Fruit fly (Drosophila melanogaster) whole organism, prepupa: Measurements from ENCODE around the gene Mcm2.

ENCODE experiments used
- Blimp-1 ChIP-seq: fragments of 200-800 bp; sonication (Bioruptor generic); optimal IDR thresholded peaks from 3 replicates; lab custom pipeline; 2017; ENCODE audit warnings: missing biosample characterization, missing genetic modification characterization, mild to moderate bottlenecking, moderate library complexity, missing genetic modification reagents
- CG10631 ChIP-seq: fragments of 200-800 bp; sonication (Bioruptor generic); optimal IDR thresholded peaks from 2 replicates; lab custom pipeline; 2016; ENCODE audit warnings: missing biosample characterization, missing genetic modification characterization
- CG10669 ChIP-seq: fragments of 200-800 bp; sonication (Bioruptor generic); optimal IDR thresholded peaks from 3 replicates; lab custom pipeline; 2018; ENCODE audit warnings: missing biosample characterization, mild to moderate bottlenecking, missing genetic modification characterization, moderate library complexity
- CG11294 ChIP-seq: fragments of 200-800 bp; sonication (Bioruptor generic); IDR thresholded peaks from 2 replicates; pipeline ENCODE4 v1.3.6; 2022; ENCODE audit warnings: missing biosample characterization, missing genetic modification characterization
- CG16779 ChIP-seq: fragments of 200-800 bp; sonication (Bioruptor generic); optimal IDR thresholded peaks from 3 replicates; lab custom pipeline; 2017; ENCODE audit warnings: missing biosample characterization, mild to moderate bottlenecking, missing genetic modification characterization
- CG3032 ChIP-seq: fragments of 200-800 bp; optimal IDR thresholded peaks from 2 replicates; lab custom pipeline; 2019; ENCODE audit warnings: missing biosample characterization, mild to moderate bottlenecking, missing genetic modification characterization, moderate library complexity
- CG31627 ChIP-seq: fragments of 200-800 bp; sonication (Bioruptor generic); optimal IDR thresholded peaks from 3 replicates; lab custom pipeline; 2016; ENCODE audit warnings: missing biosample characterization, missing genetic modification characterization
- CG32006 ChIP-seq: fragments of 200-800 bp; sonication (Bioruptor generic); optimal IDR thresholded peaks from 3 replicates; lab custom pipeline; 2017; ENCODE audit warnings: missing biosample characterization, mild to moderate bottlenecking, missing genetic modification characterization
- CG34406 ChIP-seq: fragments of 200-800 bp; sonication (Bioruptor generic); optimal IDR thresholded peaks from 3 replicates; lab custom pipeline; 2016; ENCODE audit warnings: missing biosample characterization, missing genetic modification characterization
- CG4318 ChIP-seq: fragments of 200-800 bp; sonication (Bioruptor generic); optimal IDR thresholded peaks from 3 replicates; lab custom pipeline; 2017; ENCODE audit warnings: missing biosample characterization, mild to moderate bottlenecking, missing genetic modification characterization
- CG6792 ChIP-seq: fragments of 200-800 bp; sonication (Bioruptor generic); optimal IDR thresholded peaks from 3 replicates; lab custom pipeline; 2016; ENCODE audit warnings: missing biosample characterization, missing genetic modification characterization
- CG6808 ChIP-seq: fragments of 200-800 bp; sonication (Bioruptor generic); optimal IDR thresholded peaks from 3 replicates; lab custom pipeline; 2017; ENCODE audit warnings: missing biosample characterization, missing genetic modification characterization, mild to moderate bottlenecking, moderate library complexity, missing genetic modification reagents
- CG6854 ChIP-seq: fragments of 200-800 bp; sonication (Bioruptor generic); optimal IDR thresholded peaks from 2 replicates; lab custom pipeline; 2017; ENCODE audit warnings: missing biosample characterization, mild to moderate bottlenecking, missing genetic modification characterization
- CG7368 ChIP-seq: fragments of 200-800 bp; sonication (Bioruptor generic); optimal IDR thresholded peaks from 3 replicates; lab custom pipeline; 2016; ENCODE audit warnings: missing biosample characterization, missing genetic modification characterization
- CG8119 ChIP-seq: fragments of 200-800 bp; sonication (Bioruptor generic); IDR thresholded peaks from 3 replicates; pipeline ENCODE4 v1.3.6; 2022; ENCODE audit warnings: missing biosample characterization, missing genetic modification characterization
- CG8632 ChIP-seq: fragments of 200-800 bp; sonication (Bioruptor generic); optimal IDR thresholded peaks from 3 replicates; lab custom pipeline; 2016; ENCODE audit warnings: missing biosample characterization, missing genetic modification characterization
- Eip75B ChIP-seq: fragments of 200-800 bp; sonication (Bioruptor generic); optimal IDR thresholded peaks from 3 replicates; lab custom pipeline; 2016; ENCODE audit warnings: missing biosample characterization, missing genetic modification characterization
- Eip78C ChIP-seq: fragments of 200-800 bp; sonication (Bioruptor generic); peaks from one replicate; lab custom pipeline; 2016; ENCODE audit warnings: missing biosample characterization, missing genetic modification characterization
- Eip93F ChIP-seq: fragments of 200-800 bp; sonication (Bioruptor generic); optimal IDR thresholded peaks from 2 replicates; lab custom pipeline; 2016; ENCODE audit warnings: missing biosample characterization, mild to moderate bottlenecking, missing genetic modification characterization
- Ets21C ChIP-seq: fragments of 200-800 bp; sonication (Bioruptor generic); optimal IDR thresholded peaks from 3 replicates; lab custom pipeline; 2016; ENCODE audit warnings: missing biosample characterization, missing genetic modification characterization
- Gug ChIP-seq: fragments of 200-800 bp; sonication (Bioruptor generic); IDR thresholded peaks from 2 replicates; pipeline ENCODE4 v1.3.6; 2022; ENCODE audit warnings: missing biosample characterization, missing genetic modification characterization
- Hr38 ChIP-seq: sonication (Bioruptor generic); optimal IDR thresholded peaks from 2 replicates; lab custom pipeline; 2016; ENCODE audit warnings: missing biosample characterization, missing genetic modification characterization
- Hr39 ChIP-seq: fragments of 200-800 bp; sonication (Bioruptor generic); optimal IDR thresholded peaks from 2 replicates; lab custom pipeline; 2016; ENCODE audit warnings: missing biosample characterization, missing genetic modification characterization
- Hr4 ChIP-seq: fragments of 200-800 bp; sonication (Bioruptor generic); optimal IDR thresholded peaks from 3 replicates; lab custom pipeline; 2016; ENCODE audit warnings: missing biosample characterization, missing genetic modification characterization
- Lpt ChIP-seq: fragments of 200-800 bp; sonication (Bioruptor generic); optimal IDR thresholded peaks from 3 replicates; lab custom pipeline; 2016; ENCODE audit warnings: missing biosample characterization, missing genetic modification characterization
- Met ChIP-seq: fragments of 200-800 bp; sonication (Bioruptor generic); optimal IDR thresholded peaks from 3 replicates; lab custom pipeline; 2016; ENCODE audit warnings: missing biosample characterization, missing genetic modification characterization
- OdsH ChIP-seq: fragments of 200-800 bp; sonication (Bioruptor generic); optimal IDR thresholded peaks from 3 replicates; lab custom pipeline; 2016; ENCODE audit warnings: missing biosample characterization, missing genetic modification characterization
- Smox ChIP-seq: fragments of 200-800 bp; sonication (Bioruptor generic); optimal IDR thresholded peaks from 3 replicates; lab custom pipeline; 2016; ENCODE audit warnings: missing biosample characterization, missing genetic modification characterization
- Sox102F ChIP-seq: fragments of 200-800 bp; sonication (Bioruptor generic); optimal IDR thresholded peaks from 2 replicates; lab custom pipeline; 2016; ENCODE audit warnings: missing biosample characterization, mild to moderate bottlenecking, missing genetic modification characterization
- Sox14 ChIP-seq: fragments of 200-800 bp; sonication (Bioruptor generic); optimal IDR thresholded peaks from 3 replicates; lab custom pipeline; 2016; ENCODE audit warnings: missing biosample characterization, missing genetic modification characterization
- Sox15 ChIP-seq: fragments of 200-800 bp; sonication (Bioruptor generic); optimal IDR thresholded peaks from 3 replicates; lab custom pipeline; 2016; ENCODE audit warnings: missing biosample characterization, missing genetic modification characterization
- acj6 ChIP-seq: fragments of 200-800 bp; sonication (Bioruptor generic); optimal IDR thresholded peaks from 3 replicates; lab custom pipeline; 2016; ENCODE audit warnings: missing biosample characterization, missing genetic modification characterization
- cyc ChIP-seq: fragments of 200-800 bp; sonication (Bioruptor generic); optimal IDR thresholded peaks from 3 replicates; lab custom pipeline; 2016; ENCODE audit warnings: missing biosample characterization, missing genetic modification characterization
- dsx ChIP-seq: fragments of 200-800 bp; optimal IDR thresholded peaks from 3 replicates; lab custom pipeline; 2019; ENCODE audit warnings: missing biosample characterization, mild to moderate bottlenecking, missing genetic modification characterization, moderate library complexity; ENCODE audit not compliant: poor library complexity, severe bottlenecking
- esn ChIP-seq: fragments of 200-800 bp; sonication (Bioruptor generic); optimal IDR thresholded peaks from 2 replicates; lab custom pipeline; 2016; ENCODE audit warnings: missing biosample characterization, mild to moderate bottlenecking, missing genetic modification characterization, moderate library complexity
- fd59A ChIP-seq: fragments of 200-800 bp; sonication (Bioruptor generic); optimal IDR thresholded peaks from 2 replicates; lab custom pipeline; 2017; ENCODE audit warnings: missing biosample characterization, mild to moderate bottlenecking, missing genetic modification characterization, missing genetic modification reagents
- fd85E ChIP-seq: fragments of 200-800 bp; sonication (Bioruptor generic); optimal IDR thresholded peaks from 3 replicates; lab custom pipeline; 2016; ENCODE audit warnings: missing biosample characterization, missing genetic modification characterization
- fkh ChIP-seq: fragments of 200-800 bp; sonication (Bioruptor generic); optimal IDR thresholded peaks from 3 replicates; lab custom pipeline; 2017; ENCODE audit warnings: missing biosample characterization, mild to moderate bottlenecking, missing genetic modification characterization, moderate library complexity
- lz ChIP-seq: fragments of 200-800 bp; sonication (Bioruptor generic); optimal IDR thresholded peaks from 3 replicates; lab custom pipeline; 2016; ENCODE audit warnings: missing biosample characterization, missing genetic modification characterization
- net ChIP-seq: fragments of 200-800 bp; sonication (Bioruptor generic); optimal IDR thresholded peaks from 3 replicates; lab custom pipeline; 2016; ENCODE audit warnings: missing biosample characterization, missing genetic modification characterization
- pdm3 ChIP-seq: fragments of 200-800 bp; sonication (Bioruptor generic); optimal IDR thresholded peaks from 3 replicates; lab custom pipeline; 2016; ENCODE audit warnings: missing biosample characterization, missing genetic modification characterization
- salr ChIP-seq, 2 experiments: fragments of 200-800 bp; sonication (Bioruptor generic); optimal IDR thresholded peaks; 3 replicates each; lab custom pipeline; 2016 to 2018; ENCODE audit warnings: missing biosample characterization in 2 of 2, missing genetic modification characterization in 2 of 2, mild to moderate bottlenecking in 1 of 2
- ss ChIP-seq, 2 experiments: fragments of 200-800 bp; sonication (Bioruptor generic); optimal IDR thresholded peaks; 2 replicates in 1 of 2; 3 replicates in 1 of 2; lab custom pipeline; 2017 to 2018; ENCODE audit warnings: mild to moderate bottlenecking in 2 of 2, missing biosample characterization in 2 of 2, missing genetic modification characterization in 2 of 2, moderate library complexity in 1 of 2
- topi ChIP-seq: fragments of 200-800 bp; sonication (Bioruptor generic); optimal IDR thresholded peaks from 3 replicates; lab custom pipeline; 2016; ENCODE audit warnings: missing biosample characterization, missing genetic modification characterization
- vri ChIP-seq: fragments of 200-800 bp; sonication (Bioruptor generic); optimal IDR thresholded peaks from 3 replicates; lab custom pipeline; 2016; ENCODE audit warnings: missing biosample characterization, mild to moderate bottlenecking, missing genetic modification characterization

Gene Mcm2

DNA sequence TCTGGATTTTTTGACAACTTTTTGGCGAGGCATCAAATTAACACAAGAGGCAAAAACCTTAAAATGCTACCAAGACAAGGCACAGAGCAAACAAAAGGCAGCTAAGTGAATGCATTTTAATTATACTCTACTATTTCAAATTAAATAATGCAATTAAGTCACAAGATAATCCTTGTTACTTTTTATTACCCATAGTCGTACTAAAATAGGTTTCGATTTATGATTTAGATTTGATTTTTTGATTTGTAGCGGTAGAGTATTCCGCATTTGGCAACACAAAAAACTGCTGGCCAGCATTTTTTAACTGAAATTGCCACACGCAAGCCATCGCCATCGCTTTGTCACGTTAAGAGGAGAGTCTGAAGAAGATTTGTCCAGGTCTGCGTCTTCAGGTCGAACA is 18.0 kb downstream of the Mcm2 start (continued):
- TF ChIP-seq CG6808, result no peak
- no peak for TF ChIP-seq CG6854 (GFP tag; lab: Kevin White, UChicago)
- TF ChIP-seq Eip78C (GFP tag; lab: Kevin White, UChicago), result peak; percentile 82
- no peak for TF ChIP-seq Gug
- no peak for TF ChIP-seq ss (GFP tag; optimal IDR thresholded peaks at IDR 0.05; lab: Kevin White, UChicago)
- TF ChIP-seq fkh, result no peak
- no peak for TF ChIP-seq Sox14 (GFP tag; lab: Kevin White, UChicago)
- TF ChIP-seq lz (GFP tag; lab: Kevin White, UChicago), result peak; percentile 27
- peak; percentile 45 for TF ChIP-seq topi (GFP tag; lab: Kevin White, UChicago)
- TF ChIP-seq Hr38, result no peak
- peak; percentile 24 for TF ChIP-seq Ets21C (GFP tag; lab: Kevin White, UChicago)
- no peak for TF ChIP-seq CG4318
- peak; percentile 22 for TF ChIP-seq CG34406 (GFP tag; lab: Kevin White, UChicago)
- no peak for TF ChIP-seq Eip93F (GFP tag; lab: Kevin White, UChicago)
- no peak for TF ChIP-seq Eip75B (GFP tag; lab: Kevin White, UChicago)
- TF ChIP-seq CG3032, result no peak
- TF ChIP-seq CG31627 (GFP tag; lab: Kevin White, UChicago), result peak; percentile 33
- peak; percentile 54 for TF ChIP-seq Hr39
- TF ChIP-seq dsx, result no peak
- TF ChIP-seq Sox15 (GFP tag; lab: Kevin White, UChicago), result no peak
- TF ChIP-seq Met (GFP tag; lab: Kevin White, UChicago), result peak; percentile 55
- TF ChIP-seq cyc (GFP tag; lab: Kevin White, UChicago), result peak; percentile 19
- no peak for TF ChIP-seq OdsH (GFP tag; lab: Kevin White, UChicago)
- no peak for TF ChIP-seq CG11294
- TF ChIP-seq CG8632 (GFP tag; lab: Kevin White, UChicago), result no peak
- no peak for TF ChIP-seq acj6 (GFP tag; lab: Kevin White, UChicago)
- TF ChIP-seq net (GFP tag; lab: Kevin White, UChicago), result no peak
- TF ChIP-seq vri (GFP tag; lab: Kevin White, UChicago), result peak; percentile 5
- TF ChIP-seq fd59A (GFP tag; lab: Kevin White, UChicago), result no peak
- no peak for TF ChIP-seq Hr4 (GFP tag; lab: Kevin White, UChicago)
- no peak for TF ChIP-seq CG10669 (GFP tag; lab: Kevin White, UChicago)
- peak; percentile 54 for TF ChIP-seq esn (GFP tag; lab: Kevin White, UChicago)
- no peak for TF ChIP-seq CG7368 (GFP tag; lab: Kevin White, UChicago)
- no peak for TF ChIP-seq CG16779 (tag; lab: Kevin White, UChicago)
- no peak for TF ChIP-seq Lpt (GFP tag; lab: Kevin White, UChicago)
- TF ChIP-seq CG32006, result no peak

- TF ChIP-seq CG8632 (GFP tag; lab: Kevin White, UChicago) (no peak), Eip93F (GFP tag; lab: Kevin White, UChicago) (no peak), Smox (GFP tag; lab: Kevin White, UChicago) (no peak), CG10631 (no peak), fd85E (GFP tag; lab: Kevin White, UChicago) (no peak), cyc (GFP tag; lab: Kevin White, UChicago) (no peak), lz (GFP tag; lab: Kevin White, UChicago) (no peak), pdm3 (GFP tag; lab: Kevin White, UChicago) (no peak), OdsH (GFP tag; lab: Kevin White, UChicago) (no peak), dsx (no peak), esn (GFP tag; lab: Kevin White, UChicago) (no peak), Blimp-1 (GFP tag; lab: Kevin White, UChicago) (no peak), CG8119 (GFP tag; lab: Robert Waterston, UW) (no peak), CG6792 (GFP tag; lab: Kevin White, UChicago) (no peak), salr (GFP tag; optimal IDR thresholded peaks at IDR 0.05; lab: Kevin White, UChicago) (no peak), CG31627 (GFP tag; lab: Kevin White, UChicago) (no peak), Sox102F (GFP tag; lab: Kevin White, UChicago) (no peak)
Measured at dm6 chr3R:8284234-8284633, 19.5 kb downstream of the Mcm2 start.
